Fruit fly (Drosophila melanogaster) whole organism, prepupa: Measurements from ENCODE around the gene CG31789.

Experiments used
- Blimp-1 ChIP-seq: fragments of 200-800 bp; sonication (Bioruptor generic); optimal IDR thresholded peaks from 3 replicates; lab custom pipeline; 2017; ENCODE audit warnings: missing biosample characterization, missing genetic modification characterization, mild to moderate bottlenecking, moderate library complexity, missing genetic modification reagents
- CG10631 ChIP-seq: fragments of 200-800 bp; sonication (Bioruptor generic); optimal IDR thresholded peaks from 2 replicates; lab custom pipeline; 2016; ENCODE audit warnings: missing biosample characterization, missing genetic modification characterization
- CG10669 ChIP-seq: fragments of 200-800 bp; sonication (Bioruptor generic); optimal IDR thresholded peaks from 3 replicates; lab custom pipeline; 2018; ENCODE audit warnings: missing biosample characterization, mild to moderate bottlenecking, missing genetic modification characterization, moderate library complexity
- CG11294 ChIP-seq: fragments of 200-800 bp; sonication (Bioruptor generic); IDR thresholded peaks from 2 replicates; pipeline ENCODE4 v1.3.6; 2022; ENCODE audit warnings: missing biosample characterization, missing genetic modification characterization
- CG11762 ChIP-seq: fragments of 200-800 bp; sonication (Bioruptor generic); optimal IDR thresholded peaks from 3 replicates; lab custom pipeline; 2016; ENCODE audit warnings: missing biosample characterization, missing genetic modification characterization; ENCODE audit not compliant: insufficient read depth
- CG11902 ChIP-seq: fragments of 200-800 bp; sonication (Bioruptor generic); optimal IDR thresholded peaks from 3 replicates; lab custom pipeline; 2016; ENCODE audit warnings: missing biosample characterization, missing genetic modification characterization
- CG15336 ChIP-seq: fragments of 200-800 bp; sonication (Bioruptor generic); IDR thresholded peaks from 2 replicates; pipeline ENCODE4 v1.3.6; 2022; ENCODE audit warnings: missing biosample characterization, missing genetic modification characterization
- CG1621 ChIP-seq: fragments of 200-800 bp; sonication (Bioruptor generic); optimal IDR thresholded peaks from 3 replicates; lab custom pipeline; 2018; ENCODE audit warnings: missing biosample characterization, mild to moderate bottlenecking, missing genetic modification characterization
- CG3032 ChIP-seq: fragments of 200-800 bp; optimal IDR thresholded peaks from 2 replicates; lab custom pipeline; 2019; ENCODE audit warnings: missing biosample characterization, mild to moderate bottlenecking, missing genetic modification characterization, moderate library complexity
- CG31627 ChIP-seq: fragments of 200-800 bp; sonication (Bioruptor generic); optimal IDR thresholded peaks from 3 replicates; lab custom pipeline; 2016; ENCODE audit warnings: missing biosample characterization, missing genetic modification characterization
- CG34406 ChIP-seq: fragments of 200-800 bp; sonication (Bioruptor generic); optimal IDR thresholded peaks from 3 replicates; lab custom pipeline; 2016; ENCODE audit warnings: missing biosample characterization, missing genetic modification characterization
- CG3919 ChIP-seq: fragments of 200-800 bp; sonication (Bioruptor generic); optimal IDR thresholded peaks from 3 replicates; lab custom pipeline; 2016; ENCODE audit warnings: missing biosample characterization, missing genetic modification characterization
- CG6276 ChIP-seq: fragments of 200-800 bp; sonication (Bioruptor generic); optimal IDR thresholded peaks from 2 replicates; lab custom pipeline; 2017; ENCODE audit warnings: missing biosample characterization, mild to moderate bottlenecking, missing genetic modification characterization
- CG6792 ChIP-seq: fragments of 200-800 bp; sonication (Bioruptor generic); optimal IDR thresholded peaks from 3 replicates; lab custom pipeline; 2016; ENCODE audit warnings: missing biosample characterization, missing genetic modification characterization
- CG6808 ChIP-seq: fragments of 200-800 bp; sonication (Bioruptor generic); optimal IDR thresholded peaks from 3 replicates; lab custom pipeline; 2017; ENCODE audit warnings: missing biosample characterization, missing genetic modification characterization, mild to moderate bottlenecking, moderate library complexity, missing genetic modification reagents
- CG6854 ChIP-seq: fragments of 200-800 bp; sonication (Bioruptor generic); optimal IDR thresholded peaks from 2 replicates; lab custom pipeline; 2017; ENCODE audit warnings: missing biosample characterization, mild to moderate bottlenecking, missing genetic modification characterization
- CG7368 ChIP-seq: fragments of 200-800 bp; sonication (Bioruptor generic); optimal IDR thresholded peaks from 3 replicates; lab custom pipeline; 2016; ENCODE audit warnings: missing biosample characterization, missing genetic modification characterization
- CG8632 ChIP-seq: fragments of 200-800 bp; sonication (Bioruptor generic); optimal IDR thresholded peaks from 3 replicates; lab custom pipeline; 2016; ENCODE audit warnings: missing biosample characterization, missing genetic modification characterization
- Eip75B ChIP-seq: fragments of 200-800 bp; sonication (Bioruptor generic); optimal IDR thresholded peaks from 3 replicates; lab custom pipeline; 2016; ENCODE audit warnings: missing biosample characterization, missing genetic modification characterization
- Eip78C ChIP-seq: fragments of 200-800 bp; sonication (Bioruptor generic); peaks from one replicate; lab custom pipeline; 2016; ENCODE audit warnings: missing biosample characterization, missing genetic modification characterization
- Eip93F ChIP-seq: fragments of 200-800 bp; sonication (Bioruptor generic); optimal IDR thresholded peaks from 2 replicates; lab custom pipeline; 2016; ENCODE audit warnings: missing biosample characterization, mild to moderate bottlenecking, missing genetic modification characterization
- Ets21C ChIP-seq: fragments of 200-800 bp; sonication (Bioruptor generic); optimal IDR thresholded peaks from 3 replicates; lab custom pipeline; 2016; ENCODE audit warnings: missing biosample characterization, missing genetic modification characterization
- Ets96B ChIP-seq: fragments of 200-800 bp; optimal IDR thresholded peaks from 2 replicates; lab custom pipeline; 2019; ENCODE audit warnings: missing biosample characterization, mild to moderate bottlenecking, missing genetic modification characterization, moderate library complexity
- Hr38 ChIP-seq: sonication (Bioruptor generic); optimal IDR thresholded peaks from 2 replicates; lab custom pipeline; 2016; ENCODE audit warnings: missing biosample characterization, missing genetic modification characterization
- Lpt ChIP-seq: fragments of 200-800 bp; sonication (Bioruptor generic); optimal IDR thresholded peaks from 3 replicates; lab custom pipeline; 2016; ENCODE audit warnings: missing biosample characterization, missing genetic modification characterization
- Met ChIP-seq: fragments of 200-800 bp; sonication (Bioruptor generic); optimal IDR thresholded peaks from 3 replicates; lab custom pipeline; 2016; ENCODE audit warnings: missing biosample characterization, missing genetic modification characterization
- OdsH ChIP-seq: fragments of 200-800 bp; sonication (Bioruptor generic); optimal IDR thresholded peaks from 3 replicates; lab custom pipeline; 2016; ENCODE audit warnings: missing biosample characterization, missing genetic modification characterization
- Smox ChIP-seq: fragments of 200-800 bp; sonication (Bioruptor generic); optimal IDR thresholded peaks from 3 replicates; lab custom pipeline; 2016; ENCODE audit warnings: missing biosample characterization, missing genetic modification characterization
- Sox102F ChIP-seq: fragments of 200-800 bp; sonication (Bioruptor generic); optimal IDR thresholded peaks from 2 replicates; lab custom pipeline; 2016; ENCODE audit warnings: missing biosample characterization, mild to moderate bottlenecking, missing genetic modification characterization
- Sox14 ChIP-seq: fragments of 200-800 bp; sonication (Bioruptor generic); optimal IDR thresholded peaks from 3 replicates; lab custom pipeline; 2016; ENCODE audit warnings: missing biosample characterization, missing genetic modification characterization
- Sox15 ChIP-seq: fragments of 200-800 bp; sonication (Bioruptor generic); optimal IDR thresholded peaks from 3 replicates; lab custom pipeline; 2016; ENCODE audit warnings: missing biosample characterization, missing genetic modification characterization
- achi ChIP-seq: fragments of 200-800 bp; sonication (Bioruptor generic); optimal IDR thresholded peaks from 3 replicates; lab custom pipeline; 2016; ENCODE audit warnings: missing biosample characterization, missing genetic modification characterization
- acj6 ChIP-seq: fragments of 200-800 bp; sonication (Bioruptor generic); optimal IDR thresholded peaks from 3 replicates; lab custom pipeline; 2016; ENCODE audit warnings: missing biosample characterization, missing genetic modification characterization
- dsx ChIP-seq: fragments of 200-800 bp; optimal IDR thresholded peaks from 3 replicates; lab custom pipeline; 2019; ENCODE audit warnings: missing biosample characterization, mild to moderate bottlenecking, missing genetic modification characterization, moderate library complexity; ENCODE audit not compliant: poor library complexity, severe bottlenecking
- eg ChIP-seq: fragments of 200-800 bp; sonication (Bioruptor generic); IDR thresholded peaks from 3 replicates; pipeline ENCODE4 v1.3.6; 2022; ENCODE audit warnings: missing biosample characterization, missing genetic modification characterization
- esn ChIP-seq: fragments of 200-800 bp; sonication (Bioruptor generic); optimal IDR thresholded peaks from 2 replicates; lab custom pipeline; 2016; ENCODE audit warnings: missing biosample characterization, mild to moderate bottlenecking, missing genetic modification characterization, moderate library complexity
- fd85E ChIP-seq: fragments of 200-800 bp; sonication (Bioruptor generic); optimal IDR thresholded peaks from 3 replicates; lab custom pipeline; 2016; ENCODE audit warnings: missing biosample characterization, missing genetic modification characterization
- fkh ChIP-seq: fragments of 200-800 bp; sonication (Bioruptor generic); optimal IDR thresholded peaks from 3 replicates; lab custom pipeline; 2017; ENCODE audit warnings: missing biosample characterization, mild to moderate bottlenecking, missing genetic modification characterization, moderate library complexity
- pdm3 ChIP-seq: fragments of 200-800 bp; sonication (Bioruptor generic); optimal IDR thresholded peaks from 3 replicates; lab custom pipeline; 2016; ENCODE audit warnings: missing biosample characterization, missing genetic modification characterization
- salr ChIP-seq, 2 experiments: fragments of 200-800 bp; sonication (Bioruptor generic); optimal IDR thresholded peaks; 3 replicates each; lab custom pipeline; 2016 to 2018; ENCODE audit warnings: missing biosample characterization in 2 of 2, missing genetic modification characterization in 2 of 2, mild to moderate bottlenecking in 1 of 2
- ss ChIP-seq, 2 experiments: fragments of 200-800 bp; sonication (Bioruptor generic); optimal IDR thresholded peaks; 2 replicates in 1 of 2; 3 replicates in 1 of 2; lab custom pipeline; 2017 to 2018; ENCODE audit warnings: mild to moderate bottlenecking in 2 of 2, missing biosample characterization in 2 of 2, missing genetic modification characterization in 2 of 2, moderate library complexity in 1 of 2
- svp ChIP-seq: fragments of 200-800 bp; sonication (Bioruptor generic); peaks from one replicate; lab custom pipeline; 2016; ENCODE audit warnings: missing biosample characterization, missing genetic modification characterization
- topi ChIP-seq: fragments of 200-800 bp; sonication (Bioruptor generic); optimal IDR thresholded peaks from 3 replicates; lab custom pipeline; 2016; ENCODE audit warnings: missing biosample characterization, missing genetic modification characterization
- vri ChIP-seq: fragments of 200-800 bp; sonication (Bioruptor generic); optimal IDR thresholded peaks from 3 replicates; lab custom pipeline; 2016; ENCODE audit warnings: missing biosample characterization, mild to moderate bottlenecking, missing genetic modification characterization

CG31789 gene

DNA sequence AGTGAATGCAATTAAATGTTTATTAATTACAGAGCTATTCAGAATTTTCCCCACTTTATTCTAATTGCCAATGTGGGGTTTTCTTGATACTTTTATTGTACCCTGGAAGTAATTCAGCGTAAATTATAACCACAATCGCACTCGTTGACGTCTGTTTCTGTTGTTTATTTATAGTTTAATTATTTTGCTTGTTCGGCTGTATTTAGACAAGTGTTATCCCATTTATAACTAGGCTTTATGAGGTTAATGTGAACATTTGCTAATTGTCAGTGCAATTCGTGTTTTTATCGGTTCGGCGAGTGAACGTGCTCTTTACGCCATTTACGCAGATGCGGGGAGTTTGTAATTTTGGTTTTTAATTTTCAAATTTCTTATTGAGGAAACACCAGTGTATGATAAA is 19.3 kb downstream of the CG31789 start:
- TF ChIP-seq CG3919 (GFP tag; lab: Kevin White, UChicago) (no peak), CG6854 (GFP tag; lab: Kevin White, UChicago) (no peak), vri (GFP tag; lab: Kevin White, UChicago) (peak; percentile 8)

DNA sequence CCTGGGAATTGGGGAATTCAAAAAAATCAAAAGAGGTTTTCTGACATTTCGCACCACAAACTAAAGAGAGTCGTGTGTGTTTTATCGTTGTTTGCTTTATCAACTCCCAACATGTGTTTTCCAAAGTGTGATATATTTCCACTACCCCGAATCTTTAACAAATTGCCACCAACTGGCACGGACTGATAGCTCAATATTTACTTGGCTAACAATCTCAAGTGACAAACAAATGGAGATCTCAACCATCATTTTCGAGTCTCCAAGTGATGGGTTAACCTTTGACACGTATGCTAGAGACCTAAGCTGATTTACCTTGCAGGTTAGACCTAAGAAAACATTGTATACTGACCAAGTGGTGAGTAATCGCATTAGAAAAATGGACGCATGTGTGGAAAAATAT is 19.7 kb downstream of the CG31789 start:
- no peak for TF ChIP-seq fd85E (GFP tag; lab: Kevin White, UChicago)
- peak; percentile 87 for TF ChIP-seq fkh (GFP tag; lab: Kevin White, UChicago)

DNA sequence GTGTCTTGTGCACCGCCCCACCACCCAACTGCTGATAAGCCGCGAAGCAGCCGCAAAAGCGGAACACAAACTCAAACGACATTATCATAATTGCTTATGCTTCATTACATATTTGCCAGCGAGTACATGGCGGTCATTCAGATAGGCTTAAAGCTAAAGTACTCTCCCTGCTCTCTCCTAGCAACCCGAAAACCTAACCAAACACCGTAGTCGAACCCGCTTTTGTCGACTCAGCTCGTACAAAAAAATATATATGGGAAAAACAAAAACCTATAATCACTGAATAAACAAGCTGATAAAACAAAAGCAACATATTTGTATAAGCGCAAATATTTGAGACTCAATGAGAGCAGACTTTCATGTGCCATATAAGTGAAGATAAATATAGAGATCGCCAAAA is 21.3 kb downstream of the CG31789 start:
- no peak for TF ChIP-seq achi
- no peak for TF ChIP-seq pdm3 (GFP tag; lab: Kevin White, UChicago)
- TF ChIP-seq svp: peak; percentile 85
- TF ChIP-seq CG11294 (GFP tag; lab: Robert Waterston, UW): no peak
- TF ChIP-seq fkh (GFP tag; lab: Kevin White, UChicago): peak; percentile 98
- peak; percentile 44 for TF ChIP-seq esn (GFP tag; lab: Kevin White, UChicago)
- TF ChIP-seq Hr38 (GFP tag; lab: Kevin White, UChicago): no peak
- no peak for TF ChIP-seq CG6808 (GFP tag; lab: Kevin White, UChicago)
- no peak for TF ChIP-seq OdsH (GFP tag; lab: Kevin White, UChicago)
- peak; percentile 30 for TF ChIP-seq topi (GFP tag; lab: Kevin White, UChicago)
- TF ChIP-seq Sox102F (GFP tag; lab: Kevin White, UChicago): peak; percentile 33
- TF ChIP-seq Eip78C (GFP tag; lab: Kevin White, UChicago): peak; percentile 72
- TF ChIP-seq CG1621 (tag; lab: Kevin White, UChicago): no peak
- no peak for TF ChIP-seq CG11902 (GFP tag; lab: Kevin White, UChicago)
- peak; percentile 77 for TF ChIP-seq vri (GFP tag; lab: Kevin White, UChicago)
- no peak for TF ChIP-seq ss (GFP tag; optimal IDR thresholded peaks at IDR 0.05; lab: Kevin White, UChicago)
- TF ChIP-seq eg (GFP tag; lab: Robert Waterston, UW): no peak
- no peak for TF ChIP-seq CG6276 (GFP tag; lab: Kevin White, UChicago)
- TF ChIP-seq salr (GFP tag; optimal IDR thresholded peaks at IDR 0.05; lab: Kevin White, UChicago): no peak
- TF ChIP-seq Smox (GFP tag; lab: Kevin White, UChicago): peak; percentile 10
- peak; percentile 8 for TF ChIP-seq CG6792 (GFP tag; lab: Kevin White, UChicago)
- TF ChIP-seq Blimp-1 (GFP tag; lab: Kevin White, UChicago): no peak
- no peak for TF ChIP-seq Ets96B
- TF ChIP-seq CG34406 (GFP tag; lab: Kevin White, UChicago): peak; percentile 19
- TF ChIP-seq CG31627 (GFP tag; lab: Kevin White, UChicago): no peak
- TF ChIP-seq CG8632 (GFP tag; lab: Kevin White, UChicago): peak; percentile 12
- TF ChIP-seq Lpt (GFP tag; lab: Kevin White, UChicago): no peak
- TF ChIP-seq Met (GFP tag; lab: Kevin White, UChicago): peak; percentile 48

DNA sequence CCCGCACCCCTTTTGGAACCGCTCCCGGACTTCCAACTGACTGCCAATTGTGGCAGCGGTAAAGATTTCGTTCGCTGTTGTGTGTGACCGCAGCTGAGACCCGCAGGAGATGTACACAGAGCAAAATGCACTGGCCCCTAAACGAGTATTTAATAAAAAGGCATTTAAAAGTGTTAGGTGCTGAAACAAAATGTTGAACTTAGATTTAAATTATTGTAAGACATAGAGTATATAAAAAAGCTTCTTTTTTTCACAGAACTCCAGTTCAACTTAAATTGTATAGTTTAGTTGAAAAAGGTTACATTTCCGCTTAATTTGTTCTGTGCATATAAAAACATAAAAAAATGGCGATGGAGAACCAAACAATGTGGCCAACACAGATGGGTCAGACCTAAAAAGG is 22.4 kb downstream of the CG31789 start:
- TF ChIP-seq Sox15: no peak
- peak; percentile 15 for TF ChIP-seq Ets21C (GFP tag; lab: Kevin White, UChicago)
- peak; percentile 75 for TF ChIP-seq acj6 (GFP tag; lab: Kevin White, UChicago)
- TF ChIP-seq vri (GFP tag; lab: Kevin White, UChicago): peak; percentile 66
- TF ChIP-seq CG6276 (GFP tag; lab: Kevin White, UChicago): peak; percentile 73
- peak; percentile 69 for TF ChIP-seq Sox102F (GFP tag; lab: Kevin White, UChicago)
- peak; percentile 60 for TF ChIP-seq CG6792 (GFP tag; lab: Kevin White, UChicago)
- TF ChIP-seq CG11762 (GFP tag; lab: Kevin White, UChicago): peak; percentile 37
- no peak for TF ChIP-seq fkh (GFP tag; lab: Kevin White, UChicago)
- peak; percentile 74 for TF ChIP-seq pdm3 (GFP tag; lab: Kevin White, UChicago)
- peak; percentile 59 for TF ChIP-seq Ets96B
- peak; percentile 10 for TF ChIP-seq dsx (GFP tag; lab: Kevin White, UChicago)
- TF ChIP-seq CG7368: peak; percentile 36
- peak; percentile 59 for TF ChIP-seq achi
- TF ChIP-seq CG6854 (GFP tag; lab: Kevin White, UChicago): peak; percentile 45
- peak; percentile 46 for TF ChIP-seq CG10669
- peak; percentile 77 for TF ChIP-seq Eip75B
- TF ChIP-seq CG11902 (GFP tag; lab: Kevin White, UChicago): no peak
- peak; percentile 58 for TF ChIP-seq CG10631
- peak; percentile 72 for TF ChIP-seq esn (GFP tag; lab: Kevin White, UChicago)
- no peak for TF ChIP-seq Eip93F (GFP tag; lab: Kevin White, UChicago)
- peak; percentile 64 for TF ChIP-seq Sox14 (GFP tag; lab: Kevin White, UChicago)
- no peak for TF ChIP-seq fd85E (GFP tag; lab: Kevin White, UChicago)
- TF ChIP-seq CG15336 (GFP tag; lab: Robert Waterston, UW): peak; percentile 87
- TF ChIP-seq CG3032: peak; percentile 28
- TF ChIP-seq ss (GFP tag; optimal IDR thresholded peaks at IDR 0.05; lab: Kevin White, UChicago): no peak
- TF ChIP-seq Met (GFP tag; lab: Kevin White, UChicago): peak; percentile 74
